Worm (Caenorhabditis elegans) whole organism, mixed stage, embryonic: ENCODE data around the gene Y17G9B.8.
A peak's percentile ranks its signal among the peaks of the same experiment; 100 is the strongest.
"Not testable (repeated sequence)": the region's sequence is repeated elsewhere in the genome, so short reads cannot be mapped to it uniquely, and the experiment has no call there.

ENCODE experiments used
- lsy-2 ChIP-seq: fragments of 150-350 bp; optimal IDR thresholded peaks from 2 replicates; lab custom pipeline; 2014; ENCODE audit warnings: missing biosample characterization, missing genetic modification characterization
- nhr-237 ChIP-seq: fragments of 150-350 bp; optimal IDR thresholded peaks from 2 replicates; lab custom pipeline; 2014; ENCODE audit warnings: missing biosample characterization, missing genetic modification characterization
- nhr-28 ChIP-seq: fragments of 150-350 bp; optimal IDR thresholded peaks from 2 replicates; lab custom pipeline; 2014; ENCODE audit warnings: missing biosample characterization, missing genetic modification characterization

DNA sequence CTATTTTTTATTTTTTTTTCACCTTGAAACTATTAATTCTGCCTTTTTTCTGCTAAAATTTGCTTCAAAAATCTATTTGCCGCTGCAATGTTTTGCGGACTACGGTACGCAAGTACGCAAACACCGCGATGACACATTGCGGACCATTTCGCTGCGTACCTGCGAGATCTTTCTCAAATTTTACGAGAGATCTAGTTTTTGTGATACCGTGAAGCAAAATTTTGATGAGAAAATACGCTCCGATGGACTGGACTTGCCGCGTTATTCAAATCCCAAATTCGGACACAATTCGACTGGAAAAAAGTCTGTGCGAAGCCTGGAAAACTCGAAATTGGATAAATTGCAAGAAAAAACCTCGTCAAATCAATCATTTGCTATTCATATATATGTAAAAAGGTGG is 38.1 kb downstream of the Y17G9B.8 start:
- not testable (repeated sequence) for TF ChIP-seq nhr-28 (tag; lab: Kevin White, UChicago); nhr-237
- peak; percentile 61 for TF ChIP-seq lsy-2 (tag; lab: Kevin White, UChicago)
